Worm (Caenorhabditis elegans) whole organism, young adult: ENCODE data around the gene T16G1.4.

Source experiments
- F23B12.7 ChIP-seq: sonication (generic microtip); optimal IDR thresholded peaks from 2 replicates; lab custom pipeline; 2017; ENCODE audit warnings: missing genetic modification characterization, mild to moderate bottlenecking, missing compliant biosample characterization, antibody characterized with exemption, moderate library complexity; ENCODE audit not compliant: insufficient read depth
- bed-1 ChIP-seq: fragments of 200-800 bp; sonication (Bioruptor generic); IDR thresholded peaks from 2 replicates; pipeline ENCODE4 v1.3.6; 2022; ENCODE audit warnings: missing genetic modification reagents, missing genetic modification characterization, missing compliant biosample characterization
- lin-35 ChIP-seq, 3 experiments: fragments of 150-350 bp in 2 of 3; sonication (generic microtip) in 1 of 3; optimal IDR thresholded peaks; 2 replicates each; lab custom pipeline; 2014 to 2018; ENCODE audit warnings: missing biosample characterization in 3 of 3, missing genetic modification characterization in 3 of 3, missing genetic modification reagents in 3 of 3
- lsl-1 ChIP-seq: fragments of 200-800 bp; sonication (Bioruptor generic); optimal IDR thresholded peaks from 2 replicates; lab custom pipeline; 2018; ENCODE audit warnings: mild to moderate bottlenecking, missing genetic modification characterization, moderate library complexity, missing compliant biosample characterization
- nfya-2 ChIP-seq: fragments of 200-800 bp; sonication (Bioruptor generic); IDR thresholded peaks from 2 replicates; pipeline ENCODE4 v1.3.6; 2022; ENCODE audit warnings: missing genetic modification reagents, missing genetic modification characterization, missing compliant biosample characterization
- repo-1 ChIP-seq: sonication (generic microtip); optimal IDR thresholded peaks from 2 replicates; lab custom pipeline; 2017; ENCODE audit warnings: mild to moderate bottlenecking, missing genetic modification characterization, missing compliant biosample characterization
- rpc-1 ChIP-seq, 2 experiments: fragments of 150-350 bp in 1 of 2; sonication (generic microtip) in 1 of 2; optimal IDR thresholded peaks; 2 replicates each; lab custom pipeline; 2014 to 2018; ENCODE audit warnings: missing biosample characterization in 1 of 2, missing genetic modification characterization in 1 of 2, missing genetic modification reagents in 1 of 2, missing genotype in 1 of 2
- sea-2 ChIP-seq: fragments of 200-800 bp; sonication (Bioruptor generic); IDR thresholded peaks from 2 replicates; pipeline ENCODE4 v1.3.6; 2022; ENCODE audit warnings: missing genetic modification characterization, missing compliant biosample characterization
- zim-3 ChIP-seq: sonication (generic microtip); optimal IDR thresholded peaks from 2 replicates; lab custom pipeline; 2017; ENCODE audit warnings: mild to moderate bottlenecking, missing genetic modification characterization, moderate library complexity, missing compliant biosample characterization
- ztf-28 ChIP-seq: fragments of 200-800 bp; sonication (Bioruptor generic); IDR thresholded peaks from 2 replicates; pipeline ENCODE4 v1.3.6; 2022; ENCODE audit warnings: missing genetic modification reagents, missing genetic modification characterization, missing compliant biosample characterization

T16G1.4 gene

DNA sequence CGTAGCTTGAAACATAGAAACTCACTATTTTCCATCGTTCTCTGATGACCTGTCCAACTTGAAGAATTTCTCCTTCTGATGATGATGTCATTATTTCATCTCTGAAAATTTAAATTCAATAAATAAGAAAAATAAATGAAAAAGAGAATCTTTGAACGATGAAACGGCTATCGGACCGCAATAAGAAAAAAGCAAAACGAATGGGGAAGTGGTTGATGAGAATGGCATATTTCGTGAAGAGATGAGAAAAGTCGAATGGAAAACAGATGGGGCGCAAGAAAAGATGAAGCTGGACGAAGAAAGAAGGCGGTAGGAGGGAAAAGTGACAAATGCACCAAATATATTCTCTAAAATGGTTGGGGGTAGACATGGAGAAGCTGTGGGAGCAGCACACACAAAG, 45.9 kb downstream of the T16G1.4 start, which contains the start of gene ttbk-7:
Gene ttbk-7 (minus strand): TSS at position 101 of the 400 bp plus-strand sequence.
- no peak for TF ChIP-seq repo-1 (tag; lab: Kevin White, UChicago)
- no peak for TF ChIP-seq sea-2
- TF ChIP-seq ztf-28 (GFP tag; lab: Robert Waterston, UW): no peak
- TF ChIP-seq lsl-1: no peak
- no peak for TF ChIP-seq F23B12.7
- no peak for TF ChIP-seq bed-1 (GFP tag; lab: Robert Waterston, UW)
- no peak for TF ChIP-seq lin-35 (GFP tag; optimal IDR thresholded peaks at IDR 0.05; lab: Kevin White, UChicago)
- no peak for TF ChIP-seq nfya-2 (GFP tag; lab: Robert Waterston, UW)
- no peak for TF ChIP-seq rpc-1 (optimal IDR thresholded peaks at IDR 0.05; lab: Kevin White, UChicago)
- no peak for TF ChIP-seq rpc-1 (tag; optimal IDR thresholded peaks at IDR 0.05; lab: Kevin White, UChicago)
- no peak for TF ChIP-seq zim-3
- TF ChIP-seq, all 124 proteins: peak for 0
